Fruit fly (Drosophila melanogaster) whole organism, embryonic: ENCODE results near the gene TTLL4B.
A peak's percentile ranks its signal among the peaks of the same experiment; 100 is the strongest.

Experiments
- Asciz ChIP-seq: fragments of 200-800 bp; sonication (Bioruptor generic); optimal IDR thresholded peaks from 2 replicates; lab custom pipeline; 2017; ENCODE audit warnings: missing biosample characterization, mild to moderate bottlenecking, missing genetic modification characterization, missing genetic modification reagents
- B-H2 ChIP-seq: fragments of 200-800 bp; sonication (Bioruptor generic); optimal IDR thresholded peaks from 2 replicates; lab custom pipeline; 2018; ENCODE audit warnings: missing biosample characterization, mild to moderate bottlenecking, missing genetic modification characterization
- BEAF-32 ChIP-seq: fragments of 200-800 bp; sonication (Bioruptor generic); optimal IDR thresholded peaks from 3 replicates; lab custom pipeline; 2017; ENCODE audit warnings: missing biosample characterization, missing genetic modification characterization, mild to moderate bottlenecking, moderate library complexity, missing genetic modification reagents
- Bdp1 ChIP-seq: fragments of 200-800 bp; sonication (Bioruptor generic); optimal IDR thresholded peaks from 3 replicates; lab custom pipeline; 2016; ENCODE audit warnings: missing biosample characterization, missing genetic modification characterization
- CG12219 ChIP-seq: fragments of 200-800 bp; sonication (Bioruptor generic); optimal IDR thresholded peaks from 3 replicates; lab custom pipeline; 2018; ENCODE audit warnings: missing biosample characterization, mild to moderate bottlenecking, missing genetic modification characterization
- CG14860 ChIP-seq: fragments of 200-800 bp; sonication (Bioruptor generic); IDR thresholded peaks from 3 replicates; pipeline ENCODE4 v1.3.6; 2022; ENCODE audit warnings: missing biosample characterization, missing genetic modification characterization; ENCODE audit not compliant: partially characterized antibody
- CG15479 ChIP-seq: fragments of 200-800 bp; sonication (Bioruptor generic); optimal IDR thresholded peaks from 3 replicates; lab custom pipeline; 2019; ENCODE audit warnings: missing biosample characterization, mild to moderate bottlenecking, missing genetic modification characterization, moderate library complexity
- CG1647 ChIP-seq: fragments of 200-800 bp; sonication (Bioruptor generic); optimal IDR thresholded peaks from 3 replicates; lab custom pipeline; 2016; ENCODE audit warnings: missing biosample characterization, missing genetic modification characterization
- CG17568 ChIP-seq: fragments of 200-800 bp; sonication (Bioruptor generic); optimal IDR thresholded peaks from 2 replicates; lab custom pipeline; 2018; ENCODE audit warnings: missing biosample characterization, mild to moderate bottlenecking, missing genetic modification characterization, moderate library complexity
- CG17829 ChIP-seq: fragments of 200-800 bp; optimal IDR thresholded peaks from 2 replicates; lab custom pipeline; 2019; ENCODE audit warnings: missing biosample characterization, mild to moderate bottlenecking, missing genetic modification characterization, moderate library complexity
- CG18599 ChIP-seq: fragments of 200-800 bp; sonication (Bioruptor generic); optimal IDR thresholded peaks from 3 replicates; lab custom pipeline; 2017; ENCODE audit warnings: missing biosample characterization, missing genetic modification characterization, mild to moderate bottlenecking, moderate library complexity, missing genetic modification reagents
- CG18619 ChIP-seq: fragments of 200-800 bp; sonication (Bioruptor generic); optimal IDR thresholded peaks from 3 replicates; lab custom pipeline; 2017; ENCODE audit warnings: missing biosample characterization, mild to moderate bottlenecking, missing genetic modification characterization
- CG3065 ChIP-seq: fragments of 200-800 bp; sonication (Bioruptor generic); optimal IDR thresholded peaks from 2 replicates; lab custom pipeline; 2016; ENCODE audit warnings: missing biosample characterization, missing genetic modification characterization
- CG3847 ChIP-seq: fragments of 200-800 bp; sonication (Bioruptor generic); IDR thresholded peaks from 2 replicates; pipeline ENCODE4 v1.3.6; 2022; ENCODE audit warnings: missing biosample characterization, missing genetic modification characterization
- CG4854 ChIP-seq: fragments of 200-800 bp; sonication (Bioruptor generic); optimal IDR thresholded peaks from 2 replicates; lab custom pipeline; 2016; ENCODE audit warnings: missing biosample characterization, missing genetic modification characterization, inconsistent platforms
- CG6654 ChIP-seq: fragments of 200-800 bp; sonication (Bioruptor generic); optimal IDR thresholded peaks from 2 replicates; lab custom pipeline; 2017; ENCODE audit warnings: missing biosample characterization, mild to moderate bottlenecking, missing genetic modification characterization
- CG7556 ChIP-seq: fragments of 200-800 bp; sonication (Bioruptor generic); optimal IDR thresholded peaks from 2 replicates; lab custom pipeline; 2017; ENCODE audit warnings: missing biosample characterization, mild to moderate bottlenecking, missing genetic modification characterization
- CG7786 ChIP-seq: fragments of 200-800 bp; sonication (Bioruptor generic); optimal IDR thresholded peaks from 2 replicates; lab custom pipeline; 2016; ENCODE audit warnings: missing biosample characterization, missing genetic modification characterization
- CG7928 ChIP-seq: fragments of 200-800 bp; sonication (Bioruptor generic); optimal IDR thresholded peaks from 2 replicates; lab custom pipeline; 2017; ENCODE audit warnings: missing biosample characterization, mild to moderate bottlenecking, missing genetic modification characterization
- CG7963 ChIP-seq: fragments of 200-800 bp; sonication (Bioruptor generic); IDR thresholded peaks from 3 replicates; pipeline ENCODE4 v1.3.6; 2022; ENCODE audit warnings: missing biosample characterization, missing genetic modification characterization; ENCODE audit not compliant: partially characterized antibody
- CG8944 ChIP-seq: fragments of 200-800 bp; sonication (Bioruptor generic); optimal IDR thresholded peaks from 3 replicates; lab custom pipeline; 2016; ENCODE audit warnings: missing biosample characterization, missing genetic modification characterization
- CG9609 ChIP-seq: fragments of 200-800 bp; sonication (Bioruptor generic); optimal IDR thresholded peaks from 3 replicates; lab custom pipeline; 2016; ENCODE audit warnings: missing biosample characterization, missing genetic modification characterization
- Dad ChIP-seq: fragments of 200-800 bp; sonication (Bioruptor generic); optimal IDR thresholded peaks from 3 replicates; lab custom pipeline; 2016; ENCODE audit warnings: missing biosample characterization, missing genetic modification characterization
- Dip3 ChIP-seq: fragments of 200-800 bp; sonication (Bioruptor generic); optimal IDR thresholded peaks from 3 replicates; lab custom pipeline; 2016; ENCODE audit warnings: missing biosample characterization, missing genetic modification characterization
- Dll ChIP-seq: fragments of 200-800 bp; sonication (Bioruptor generic); IDR thresholded peaks from 4 replicates; pipeline ENCODE4 v1.3.6; 2022; ENCODE audit warnings: missing biosample characterization, missing genetic modification characterization; ENCODE audit not compliant: partially characterized antibody
- Dref ChIP-seq: fragments of 200-800 bp; sonication (Bioruptor generic); IDR thresholded peaks from 2 replicates; pipeline ENCODE4 v1.3.6; 2022; ENCODE audit warnings: missing biosample characterization, missing genetic modification characterization
- Drgx ChIP-seq: fragments of 200-800 bp; sonication (Bioruptor generic); IDR thresholded peaks from 2 replicates; pipeline ENCODE4 v1.3.6; 2022; ENCODE audit warnings: missing biosample characterization, missing genetic modification characterization
- Hr3 ChIP-seq: fragments of 200-800 bp; sonication (Bioruptor generic); optimal IDR thresholded peaks from 3 replicates; lab custom pipeline; 2016; ENCODE audit warnings: missing biosample characterization, missing genetic modification characterization
- Hr39 ChIP-seq: fragments of >200 bp; optimal IDR thresholded peaks from 2 replicates; lab custom pipeline; 2017
- Hr78 ChIP-seq, 2 experiments: fragments of 200-800 bp in 1 of 2; fragments of >200 bp in 1 of 2; sonication (Bioruptor generic) in 1 of 2; optimal IDR thresholded peaks; 2 replicates each; lab custom pipeline; 2017 to 2019; ENCODE audit warnings: missing biosample characterization in 2 of 2, missing genetic modification characterization in 2 of 2, mild to moderate bottlenecking in 1 of 2, moderate library complexity in 1 of 2
- Hsf ChIP-seq: fragments of 200-800 bp; sonication (Bioruptor generic); optimal IDR thresholded peaks from 3 replicates; lab custom pipeline; 2016; ENCODE audit warnings: missing biosample characterization, missing genetic modification characterization
- NFAT ChIP-seq: fragments of 200-800 bp; sonication (Bioruptor generic); IDR thresholded peaks from 2 replicates; pipeline ENCODE4 v1.3.6; 2022; ENCODE audit warnings: missing biosample characterization, missing genetic modification characterization
- Ptx1 ChIP-seq: fragments of 200-800 bp; sonication (Bioruptor generic); IDR thresholded peaks from 2 replicates; pipeline ENCODE4 v1.3.6; 2022; ENCODE audit warnings: missing biosample characterization, missing genetic modification characterization
- Six4 ChIP-seq: fragments of 200-800 bp; sonication (Bioruptor generic); optimal IDR thresholded peaks from 2 replicates; lab custom pipeline; 2016; ENCODE audit warnings: missing biosample characterization, missing genetic modification characterization
- Sry-δ ChIP-seq: fragments of 200-800 bp; sonication (Bioruptor generic); optimal IDR thresholded peaks from 2 replicates; lab custom pipeline; 2016; ENCODE audit warnings: missing biosample characterization, missing genetic modification characterization
- Usf ChIP-seq: fragments of 200-800 bp; sonication (Bioruptor generic); optimal IDR thresholded peaks from 2 replicates; lab custom pipeline; 2017; ENCODE audit warnings: missing genotype, missing biosample characterization, missing genetic modification characterization
- ac ChIP-seq: fragments of 200-800 bp; sonication (Bioruptor generic); optimal IDR thresholded peaks from 3 replicates; lab custom pipeline; 2017; ENCODE audit warnings: missing biosample characterization, mild to moderate bottlenecking, missing genetic modification characterization
- bbx ChIP-seq: fragments of 200-800 bp; sonication (Bioruptor generic); IDR thresholded peaks from 2 replicates; pipeline ENCODE4 v1.3.6; 2022; ENCODE audit warnings: missing biosample characterization, missing genetic modification characterization; ENCODE audit not compliant: partially characterized antibody
- ci ChIP-seq: fragments of 200-800 bp; sonication (Bioruptor generic); IDR thresholded peaks from 3 replicates; pipeline ENCODE4 v1.3.6; 2022; ENCODE audit warnings: missing biosample characterization, missing genetic modification characterization
- disco-r ChIP-seq: fragments of 200-800 bp; sonication (Bioruptor generic); optimal IDR thresholded peaks from 2 replicates; lab custom pipeline; 2016; ENCODE audit warnings: missing biosample characterization, missing genetic modification characterization
- gcm ChIP-seq: fragments of 200-800 bp; sonication (Bioruptor generic); optimal IDR thresholded peaks from 2 replicates; lab custom pipeline; 2019; ENCODE audit warnings: missing biosample characterization, mild to moderate bottlenecking, missing genetic modification characterization, moderate library complexity
- klu ChIP-seq: fragments of 200-800 bp; sonication (Bioruptor generic); IDR thresholded peaks from 2 replicates; pipeline ENCODE4 v1.3.6; 2022; ENCODE audit warnings: missing biosample characterization, missing genetic modification characterization
- nom ChIP-seq: fragments of 200-800 bp; sonication (Bioruptor generic); optimal IDR thresholded peaks from 2 replicates; lab custom pipeline; 2017; ENCODE audit warnings: missing biosample characterization, missing genetic modification characterization, mild to moderate bottlenecking, moderate library complexity, missing genetic modification reagents
- p53 ChIP-seq: fragments of 200-800 bp; sonication (Bioruptor generic); optimal IDR thresholded peaks from 2 replicates; lab custom pipeline; 2016; ENCODE audit warnings: missing biosample characterization, missing genetic modification characterization
- phol ChIP-seq: fragments of 200-800 bp; sonication (Bioruptor generic); optimal IDR thresholded peaks from 3 replicates; lab custom pipeline; 2018; ENCODE audit warnings: missing biosample characterization, mild to moderate bottlenecking, missing genetic modification characterization, moderate library complexity
- sd ChIP-seq: fragments of 200-800 bp; sonication (Bioruptor generic); optimal IDR thresholded peaks from 3 replicates; lab custom pipeline; 2018; ENCODE audit warnings: missing biosample characterization, mild to moderate bottlenecking, missing genetic modification characterization, moderate library complexity
- sens-2 ChIP-seq: fragments of 200-800 bp; sonication (Bioruptor generic); IDR thresholded peaks from 2 replicates; pipeline ENCODE4 v1.3.6; 2022; ENCODE audit warnings: missing biosample characterization, missing genetic modification characterization
- sob ChIP-seq: fragments of 200-800 bp; sonication (Bioruptor generic); IDR thresholded peaks from 2 replicates; pipeline ENCODE4 v1.3.6; 2022; ENCODE audit warnings: missing biosample characterization, missing genetic modification characterization
- ssp ChIP-seq: fragments of 200-800 bp; sonication (Bioruptor generic); IDR thresholded peaks from 2 replicates; pipeline ENCODE4 v1.3.6; 2022; ENCODE audit warnings: missing biosample characterization, missing genetic modification characterization
- toy ChIP-seq: fragments of 200-800 bp; sonication (Bioruptor generic); IDR thresholded peaks from 2 replicates; pipeline ENCODE4 v1.3.6; 2022; ENCODE audit warnings: missing biosample characterization, missing genetic modification characterization
- wdn ChIP-seq: fragments of 200-800 bp; sonication (Bioruptor generic); IDR thresholded peaks from 2 replicates; pipeline ENCODE4 v1.3.6; 2022; ENCODE audit warnings: missing biosample characterization, missing genetic modification characterization

TTLL4B gene

DNA sequence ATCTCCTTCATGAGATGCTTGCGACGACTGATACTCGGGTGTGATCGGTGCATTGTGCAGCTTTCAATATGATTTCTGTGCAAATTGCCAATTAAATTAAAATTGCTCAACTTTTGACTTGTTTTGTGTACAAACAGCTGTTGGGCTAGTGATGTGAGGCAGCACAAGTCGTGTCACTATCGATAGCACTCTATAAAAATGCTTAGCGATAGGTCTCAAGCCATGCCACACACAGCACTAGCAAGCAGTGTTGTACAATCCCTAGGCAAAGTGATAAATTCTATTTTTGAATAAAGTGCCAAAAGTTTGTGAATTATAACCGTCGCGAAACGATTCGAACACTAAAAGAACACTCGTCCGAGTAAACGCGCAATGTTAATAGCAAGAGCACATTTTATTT lies 9.8 kb downstream of the TTLL4B start, which contains the start of gene CG31957 (continued):
- TF ChIP-seq CG4854 (GFP tag; lab: Kevin White, UChicago) (peak; percentile 27), CG18619 (GFP tag; lab: Kevin White, UChicago) (no peak), CG6654 (GFP tag; lab: Kevin White, UChicago) (no peak), CG7963 (peak; percentile 77), CG7786 (GFP tag; lab: Kevin White, UChicago) (peak; percentile 80), CG17568 (no peak), CG15479 (no peak), sens-2 (no peak), CG7556 (GFP tag; lab: Kevin White, UChicago) (no peak), Drgx (GFP tag; lab: Robert Waterston, UW) (no peak), Asciz (no peak), nom (no peak), ssp (GFP tag; lab: Robert Waterston, UW) (peak; percentile 38; the same call in 1 of the 2 replicates), CG18599 (GFP tag; lab: Kevin White, UChicago) (no peak), B-H2 (GFP tag; lab: Kevin White, UChicago) (peak; percentile 23), toy (GFP tag; lab: Robert Waterston, UW) (no peak), Hr3 (GFP tag; lab: Kevin White, UChicago) (peak; percentile 49), Hr39 (lab: Kevin White, UChicago) (no peak), CG12219 (no peak), klu (GFP tag; lab: Robert Waterston, UW) (peak; percentile 33; the same call in 1 of the 2 replicates), sd (no peak), gcm (GFP tag; lab: Kevin White, UChicago) (no peak), Ptx1 (GFP tag; lab: Robert Waterston, UW) (peak; percentile 59), CG8944 (GFP tag; lab: Kevin White, UChicago) (peak; percentile 62), Dref (GFP tag; lab: Robert Waterston, UW) (peak; percentile 95), Hsf (GFP tag; lab: Kevin White, UChicago) (peak; percentile 62), CG17829 (peak; percentile 50), CG9609 (GFP tag; lab: Kevin White, UChicago) (peak; percentile 82), p53 (GFP tag; lab: Kevin White, UChicago) (peak; percentile 59), Bdp1 (GFP tag; lab: Kevin White, UChicago) (peak; percentile 34), sob (peak; percentile 89), Dad (peak; percentile 41), phol (tag; lab: Kevin White, UChicago) (peak; percentile 43), CG7928 (GFP tag; lab: Kevin White, UChicago) (no peak), Hr78 (GFP tag; optimal IDR thresholded peaks at IDR 0.05; lab: Kevin White, UChicago) (no peak), wdn (GFP tag; lab: Robert Waterston, UW) (peak; percentile 51), CG3847 (GFP tag; lab: Robert Waterston, UW) (peak; percentile 86), CG1647 (peak; percentile 23), CG3065 (no peak), ac (no peak), disco-r (GFP tag; lab: Kevin White, UChicago) (peak; percentile 36), bbx (GFP tag; lab: Robert Waterston, UW) (peak; percentile 88), ci (peak; percentile 71), BEAF-32 (GFP tag; lab: Kevin White, UChicago) (peak; percentile 96), CG14860 (GFP tag; lab: Robert Waterston, UW) (peak; percentile 78), NFAT (GFP tag; lab: Robert Waterston, UW) (peak; percentile 76), Dll (peak; percentile 94), Sry-δ (peak; percentile 97), Dip3 (peak; percentile 48), Six4 (GFP tag; lab: Kevin White, UChicago) (no peak), Usf (GFP tag; lab: Kevin White, UChicago) (no peak)
